Worm (Caenorhabditis elegans) whole organism, mixed stage, embryonic: ENCODE data around the gene srt-32.

Experiments used
- M03D4.4 ChIP-seq: sonication (generic microtip); optimal IDR thresholded peaks from 2 replicates; lab custom pipeline; 2017; ENCODE audit warnings: mild to moderate bottlenecking, missing genetic modification characterization, missing compliant biosample characterization
- bed-3 ChIP-seq: fragments of 200-800 bp; sonication (Bioruptor generic); optimal IDR thresholded peaks from 3 replicates; lab custom pipeline; 2018; ENCODE audit warnings: mild to moderate bottlenecking, missing genetic modification characterization, moderate library complexity, missing compliant biosample characterization
- blmp-1 ChIP-seq: fragments of 150-350 bp; optimal IDR thresholded peaks from 2 replicates; lab custom pipeline; 2014; ENCODE audit warnings: missing biosample characterization, missing genetic modification characterization
- ceh-43 ChIP-seq: fragments of 200-800 bp; sonication (Bioruptor generic); optimal IDR thresholded peaks from 2 replicates; lab custom pipeline; 2018; ENCODE audit warnings: mild to moderate bottlenecking, missing genetic modification characterization, moderate library complexity, missing compliant biosample characterization
- ces-1 ChIP-seq: fragments of 150-350 bp; optimal IDR thresholded peaks from 2 replicates; lab custom pipeline; 2014; ENCODE audit warnings: missing biosample characterization, missing genetic modification reagents, missing genetic modification characterization
- cnd-1 ChIP-seq: fragments of 200-800 bp; sonication (Bioruptor generic); optimal IDR thresholded peaks from 2 replicates; lab custom pipeline; 2018; ENCODE audit warnings: mild to moderate bottlenecking, missing genetic modification characterization, missing compliant biosample characterization
- elt-3 ChIP-seq: fragments of 150-350 bp; optimal IDR thresholded peaks from 2 replicates; lab custom pipeline; 2014; ENCODE audit warnings: missing biosample characterization, missing genetic modification characterization
- flh-1 ChIP-seq: fragments of 200-800 bp; sonication (Bioruptor generic); optimal IDR thresholded peaks from 2 replicates; lab custom pipeline; 2018; ENCODE audit warnings: mild to moderate bottlenecking, missing genetic modification characterization, moderate library complexity, missing compliant biosample characterization
- lsy-2 ChIP-seq: fragments of 150-350 bp; optimal IDR thresholded peaks from 2 replicates; lab custom pipeline; 2014; ENCODE audit warnings: missing biosample characterization, missing genetic modification characterization
- mls-2 ChIP-seq: sonication (generic microtip); optimal IDR thresholded peaks from 2 replicates; lab custom pipeline; 2016; ENCODE audit warnings: mild to moderate bottlenecking, missing genetic modification characterization, moderate library complexity, missing compliant biosample characterization
- sem-2 ChIP-seq: fragments of 200-800 bp; sonication (Bioruptor generic); optimal IDR thresholded peaks from 2 replicates; lab custom pipeline; 2018; ENCODE audit warnings: mild to moderate bottlenecking, missing genetic modification characterization, missing compliant biosample characterization
- snpc-4 ChIP-seq: fragments of 150-350 bp; optimal IDR thresholded peaks from 2 replicates; lab custom pipeline; 2014; ENCODE audit warnings: missing biosample characterization, missing genetic modification characterization
- unc-62 ChIP-seq: fragments of 150-350 bp; optimal IDR thresholded peaks from 2 replicates; lab custom pipeline; 2014; ENCODE audit warnings: missing biosample characterization, missing genetic modification reagents, missing genetic modification characterization
- zip-8 ChIP-seq: fragments of 150-350 bp; optimal IDR thresholded peaks from 2 replicates; lab custom pipeline; 2014; ENCODE audit warnings: missing biosample characterization, missing genetic modification characterization
- ztf-11 ChIP-seq: fragments of 150-350 bp; optimal IDR thresholded peaks from 2 replicates; lab custom pipeline; 2014; ENCODE audit warnings: missing biosample characterization, missing genetic modification characterization

Gene srt-32

ce11 chrV:14609643-14610042, 50.2 kb downstream of the srt-32 start, which contains the start of gene R11H6.4:
Gene R11H6.4, plus strand, starts transcription at chrV:14609943.
- no peak for TF ChIP-seq elt-3
- TF ChIP-seq snpc-4 (tag; lab: Kevin White, UChicago): no peak
- TF ChIP-seq unc-62 (GFP tag; lab: Kevin White, UChicago): no peak
- no peak for TF ChIP-seq blmp-1 (tag; lab: Kevin White, UChicago)
- no peak for TF ChIP-seq ztf-11 (tag; lab: Kevin White, UChicago)
- no peak for TF ChIP-seq ces-1 (GFP tag; lab: Kevin White, UChicago)
- TF ChIP-seq cnd-1 (tag; lab: Kevin White, UChicago): no peak
- TF ChIP-seq ceh-43: no peak
- TF ChIP-seq bed-3: no peak
- no peak for TF ChIP-seq flh-1
- no peak for TF ChIP-seq sem-2

ce11 chrV:14610781-14611180, 51.4 kb downstream of the srt-32 start:
- TF ChIP-seq zip-8 (no peak), M03D4.4 (no peak), mls-2 (tag; lab: Kevin White, UChicago) (no peak), blmp-1 (tag; lab: Kevin White, UChicago) (no peak), unc-62 (GFP tag; lab: Kevin White, UChicago) (no peak), lsy-2 (no peak), ces-1 (GFP tag; lab: Kevin White, UChicago) (no peak)
